Worm (Caenorhabditis elegans): ENCODE results near the gene Y48G9A.11.

- TF ChIP-seq fos-1 (tag; optimal IDR thresholded peaks at IDR 0.05) (no peak), mep-1 (tag; optimal IDR thresholded peaks at IDR 0.05) (no peak), skn-1 (tag; optimal IDR thresholded peaks at IDR 0.05) (no peak), alr-1 (tag; optimal IDR thresholded peaks at IDR 0.05; ENCODE audit: borderline replicate concordance) (no peak), ztf-4 (tag; optimal IDR thresholded peaks at IDR 0.05) (no peak), ama-1 (optimal IDR thresholded peaks at IDR 0.05) (no peak), aha-1 (tag; optimal IDR thresholded peaks at IDR 0.05) (no peak), Y116A8C.19 (tag; optimal IDR thresholded peaks at IDR 0.05; ENCODE audit: borderline replicate concordance) (no peak)
These were observed 18.5 kb downstream of the Y48G9A.11 start for ce11 chrIII:2098185-2098584.

Measured in whole organism, L1 larva.